Worm (Caenorhabditis elegans) whole organism, early embryonic: ENCODE measurements around the gene F35A5.8.

Source experiments
- ama-1 ChIP-seq: fragments of 150-350 bp; optimal IDR thresholded peaks from 2 replicates; lab custom pipeline; 2014
- flt-1 ChIP-seq: fragments of 200-800 bp; sonication (Bioruptor generic); IDR thresholded peaks from 2 replicates; pipeline ENCODE4 v1.3.6; 2022; ENCODE audit warnings: missing genetic modification characterization, missing compliant biosample characterization
- hmbx-1 ChIP-seq: sonication (generic microtip); optimal IDR thresholded peaks from 2 replicates; lab custom pipeline; 2016; ENCODE audit warnings: mild to moderate bottlenecking, missing genetic modification characterization, missing compliant biosample characterization
- hnd-1 ChIP-seq: sonication (generic microtip); optimal IDR thresholded peaks from 2 replicates; lab custom pipeline; 2016; ENCODE audit warnings: missing genetic modification characterization, missing compliant biosample characterization
- pes-1 ChIP-seq: fragments of 200-800 bp; sonication (Bioruptor generic); IDR thresholded peaks from 2 replicates; pipeline ENCODE4 v1.3.6; 2022; ENCODE audit warnings: missing genetic modification reagents, missing genetic modification characterization, missing compliant biosample characterization
- tbx-37 ChIP-seq: fragments of 200-800 bp; sonication (Bioruptor generic); conservative IDR thresholded peaks from 2 replicates; pipeline ENCODE4 v1.3.6; 2022; ENCODE audit warnings: missing genetic modification reagents, missing genetic modification characterization, missing compliant biosample characterization

DNA sequence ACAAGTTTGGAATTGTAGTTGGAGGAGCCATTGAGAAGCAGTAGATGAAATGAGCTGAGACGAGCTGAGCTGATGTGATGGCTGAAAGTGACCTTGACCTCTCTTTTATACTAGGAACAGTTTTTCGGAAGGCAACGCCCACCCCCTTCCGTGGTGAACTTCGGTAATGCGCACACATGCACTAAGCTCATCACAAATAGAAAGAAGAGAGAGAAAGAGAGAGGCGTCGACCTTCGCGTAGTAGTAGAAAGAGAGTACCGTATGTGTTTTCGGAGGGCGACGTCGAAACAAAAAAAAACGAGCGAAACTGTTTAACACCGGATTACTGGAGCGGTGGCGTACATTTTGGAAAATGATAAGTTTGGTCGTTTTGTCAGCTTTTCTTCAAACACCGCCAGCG is 22.2 kb downstream of the F35A5.8 start, which contains the start of gene marg-1:
- TF ChIP-seq pes-1 (GFP tag; lab: Robert Waterston, UW): no peak
- TF ChIP-seq ama-1: no peak
- no peak for TF ChIP-seq flt-1 (GFP tag; lab: Robert Waterston, UW)
- TF ChIP-seq hmbx-1: no peak
- TF ChIP-seq hnd-1: no peak
- TF ChIP-seq tbx-37 (GFP tag; lab: Robert Waterston, UW): no peak
